Worm (Caenorhabditis elegans) whole organism, L3 larva: ENCODE measurements around the gene tiar-2.

ENCODE experiments used
- ama-1 ChIP-seq: fragments of 150-350 bp; optimal IDR thresholded peaks from 2 replicates; lab custom pipeline; 2018
- ceh-82 ChIP-seq: fragments of 150-350 bp; optimal IDR thresholded peaks from 2 replicates; lab custom pipeline; 2014; ENCODE audit warnings: missing biosample characterization, missing genetic modification characterization
- fos-1 ChIP-seq: fragments of 150-350 bp; optimal IDR thresholded peaks from 2 replicates; lab custom pipeline; 2014; ENCODE audit warnings: missing biosample characterization, missing genetic modification characterization
- nhr-28 ChIP-seq: fragments of 150-350 bp; optimal IDR thresholded peaks from 2 replicates; lab custom pipeline; 2014; ENCODE audit warnings: missing biosample characterization, missing genetic modification characterization
- sea-2 ChIP-seq: fragments of 150-350 bp; sonication (generic microtip); optimal IDR thresholded peaks from 4 replicates; lab custom pipeline; 2014; ENCODE audit warnings: missing biosample characterization, missing genetic modification reagents, missing genetic modification characterization
- ztf-11 ChIP-seq: fragments of 150-350 bp; optimal IDR thresholded peaks from 2 replicates; lab custom pipeline; 2014; ENCODE audit warnings: missing biosample characterization, missing genetic modification characterization

ce11 chrII:12785391-12785790, 16.9 kb downstream of the tiar-2 start, which contains the start of gene Y46G5A.15:
- TF ChIP-seq ama-1 (no peak), fos-1 (tag; lab: Kevin White, UChicago) (no peak), nhr-28 (tag; lab: Kevin White, UChicago) (no peak), sea-2 (GFP tag; lab: Kevin White, UChicago) (no peak), ztf-11 (no peak), ceh-82 (no peak)
